Worm (Caenorhabditis elegans): ENCODE results near the gene kap-1.
A peak's percentile ranks its signal among the peaks of the same experiment; 100 is the strongest.

The kap-1 gene

ce11 chrIII:7370569-7370968, 31.9 kb downstream of the kap-1 start:
- TF ChIP-seq R02D3.7 (tag; optimal IDR thresholded peaks at IDR 0.05): no peak
- no peak for TF ChIP-seq nhr-28 (tag; optimal IDR thresholded peaks at IDR 0.05)
- TF ChIP-seq nhr-67 (tag; optimal IDR thresholded peaks at IDR 0.05): no peak
- TF ChIP-seq ceh-82 (tag; optimal IDR thresholded peaks at IDR 0.05): no peak
- no peak for TF ChIP-seq jun-1 (tag; optimal IDR thresholded peaks at IDR 0.05)
- TF ChIP-seq fkh-2 (tag; optimal IDR thresholded peaks at IDR 0.05): no peak
- no peak for TF ChIP-seq lsy-12 (tag; optimal IDR thresholded peaks at IDR 0.05)
- no peak for TF ChIP-seq unc-39 (tag; optimal IDR thresholded peaks at IDR 0.05)
- no peak for TF ChIP-seq elt-3 (tag; optimal IDR thresholded peaks at IDR 0.05)
- TF ChIP-seq mml-1 (tag; optimal IDR thresholded peaks at IDR 0.05): no peak
- TF ChIP-seq daf-12 (tag; optimal IDR thresholded peaks at IDR 0.05): no peak
- no peak for TF ChIP-seq egl-27 (tag; optimal IDR thresholded peaks at IDR 0.05)

- TF ChIP-seq nhr-43 (tag; optimal IDR thresholded peaks at IDR 0.05; ENCODE audit: poor library complexity, severe bottlenecking) (peak; percentile 38), ama-1 (optimal IDR thresholded peaks at IDR 0.05) (peak; percentile 93), nhr-12 (tag; optimal IDR thresholded peaks at IDR 0.05) (no peak), fkh-2 (tag; optimal IDR thresholded peaks at IDR 0.05) (no peak)
Measured at ce11 chrIII:7373802-7374435, 35.3 kb downstream of the kap-1 start.

ce11 chrIII:7374681-7375271, 36.1 kb downstream of the kap-1 start, which contains the start of gene mml-1:
Gene mml-1 (minus strand): TSS chrIII:7374731.
- TF ChIP-seq skn-1 (tag; optimal IDR thresholded peaks at IDR 0.05) (no peak), elt-2 (tag; optimal IDR thresholded peaks at IDR 0.05) (no peak), nhr-237 (tag; optimal IDR thresholded peaks at IDR 0.05) (no peak), ama-1 (optimal IDR thresholded peaks at IDR 0.05) (peak; percentile 66), snpc-4 (tag; optimal IDR thresholded peaks at IDR 0.05) (no peak), lsy-12 (tag; optimal IDR thresholded peaks at IDR 0.05) (peak; percentile 24), nfya-1 (tag; optimal IDR thresholded peaks at IDR 0.05; ENCODE audit: insufficient read depth) (peak; percentile 17), daf-12 (tag; optimal IDR thresholded peaks at IDR 0.05) (no peak), pha-4 (tag; optimal IDR thresholded peaks at IDR 0.05) (no peak), fkh-2 (tag; optimal IDR thresholded peaks at IDR 0.05) (no peak), nhr-77 (tag; optimal IDR thresholded peaks at IDR 0.05) (no peak), tbx-2 (tag; optimal IDR thresholded peaks at IDR 0.05) (no peak), nhr-28 (tag; optimal IDR thresholded peaks at IDR 0.05) (no peak), ztf-4 (tag; optimal IDR thresholded peaks at IDR 0.05) (no peak), egl-27 (tag; optimal IDR thresholded peaks at IDR 0.05) (no peak), ZK546.5 (tag; optimal IDR thresholded peaks at IDR 0.05) (no peak), mdl-1 (tag; optimal IDR thresholded peaks at IDR 0.05) (no peak)

- TF ChIP-seq R02D3.7 (tag; optimal IDR thresholded peaks at IDR 0.05) (peak; percentile 14), nhr-28 (tag; optimal IDR thresholded peaks at IDR 0.05) (no peak), ama-1 (optimal IDR thresholded peaks at IDR 0.05) (peak; percentile 83), nhr-77 (tag; optimal IDR thresholded peaks at IDR 0.05) (no peak), sea-2 (GFP tag; optimal IDR thresholded peaks at IDR 0.05) (no peak), lin-39 (tag; optimal IDR thresholded peaks at IDR 0.05) (no peak), jun-1 (tag; optimal IDR thresholded peaks at IDR 0.05) (no peak), eor-1 (tag; optimal IDR thresholded peaks at IDR 0.05) (no peak), elt-3 (tag; optimal IDR thresholded peaks at IDR 0.05) (peak in 2 of 3 experiments; percentile 44 to 91), nhr-25 (tag; optimal IDR thresholded peaks at IDR 0.05) (peak; percentile 14), elt-2 (tag; optimal IDR thresholded peaks at IDR 0.05) (peak; percentile 86), mml-1 (tag; optimal IDR thresholded peaks at IDR 0.05) (peak; percentile 11), fkh-2 (tag; optimal IDR thresholded peaks at IDR 0.05) (no peak), nhr-67 (tag; optimal IDR thresholded peaks at IDR 0.05) (no peak), nhr-23 (tag; optimal IDR thresholded peaks at IDR 0.05) (peak; percentile 62), pqm-1 (tag; optimal IDR thresholded peaks at IDR 0.05) (no peak), ceh-28 (tag; optimal IDR thresholded peaks at IDR 0.05) (peak; percentile 65), hmg-11 (tag; optimal IDR thresholded peaks at IDR 0.05) (no peak)
Measured at ce11 chrIII:7375434-7375833, 36.8 kb downstream of the kap-1 start.

Data from whole organism, L3 larva.